Worm (Caenorhabditis elegans): ENCODE measurements around the gene F53B1.8.

DNA sequence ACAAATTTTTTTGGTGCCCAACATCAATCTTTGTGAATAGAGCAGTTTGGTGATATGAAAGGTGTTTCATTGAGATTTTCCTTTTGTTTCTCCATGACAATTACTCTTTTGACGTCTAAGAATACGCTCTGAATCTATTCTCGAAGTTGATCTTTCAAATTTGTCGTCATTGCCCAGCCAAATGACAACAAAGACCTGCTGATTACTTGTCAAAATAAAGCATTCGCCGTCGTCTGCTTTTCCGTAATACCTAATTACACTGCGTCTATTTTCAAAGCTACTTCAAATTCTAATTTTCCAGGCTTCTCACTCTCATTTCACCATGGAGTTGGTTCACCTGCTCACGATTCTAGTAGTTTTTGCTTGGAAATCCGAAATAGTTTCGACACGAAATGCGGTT, 24.7 kb downstream of the F53B1.8 start, which contains the start of gene F53B1.3:
- TF ChIP-seq W03F9.2 (tag; optimal IDR thresholded peaks at IDR 0.05) (no peak), him-1 (tag; optimal IDR thresholded peaks at IDR 0.05) (no peak), dao-5 (tag; optimal IDR thresholded peaks at IDR 0.05) (no peak)
